Worm (Caenorhabditis elegans) whole organism, L2 larva: ENCODE results near the gene B0361.14.

Experiments
- mdl-1 ChIP-seq, 2 experiments: fragments of 150-350 bp in 1 of 2; sonication (generic microtip) in 1 of 2; optimal IDR thresholded peaks; 2 replicates each; lab custom pipeline; 2017; ENCODE audit warnings: missing biosample characterization in 2 of 2, missing genetic modification characterization in 2 of 2
- ztf-4 ChIP-seq: fragments of 150-350 bp; optimal IDR thresholded peaks from 2 replicates; lab custom pipeline; 2014; ENCODE audit warnings: missing biosample characterization, missing genetic modification characterization

DNA sequence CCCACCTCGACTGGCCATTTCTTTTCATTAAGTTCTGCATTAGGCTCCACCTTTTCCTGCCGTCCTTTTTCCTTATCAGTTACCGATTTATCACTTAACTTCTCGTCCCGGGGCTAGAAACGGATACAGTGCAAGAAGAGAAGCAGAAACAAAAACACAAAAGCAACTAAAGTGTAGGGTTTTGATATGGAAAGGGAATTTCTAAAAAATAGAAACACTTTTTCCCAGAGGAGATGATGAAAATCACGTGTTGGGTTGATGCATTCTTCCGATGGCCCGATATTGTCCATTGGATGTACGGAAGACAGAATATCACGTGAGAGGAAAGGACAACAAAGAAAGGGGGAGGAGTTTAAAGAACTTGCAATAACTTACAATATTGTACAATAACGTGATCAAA is 26.5 kb downstream of the B0361.14 start:
- TF ChIP-seq ztf-4 (tag; lab: Kevin White, UChicago): no peak
- TF ChIP-seq mdl-1 (tag; optimal IDR thresholded peaks at IDR 0.05; lab: Kevin White, UChicago): peak in 1 of 2 experiments; percentile 32
